Fruit fly (Drosophila melanogaster) whole organism, embryonic: ENCODE data around the gene CG4914.
A peak's percentile ranks its signal among the peaks of the same experiment; 100 is the strongest.

Experiments
- Bdp1 ChIP-seq: fragments of 200-800 bp; sonication (Bioruptor generic); optimal IDR thresholded peaks from 3 replicates; lab custom pipeline; 2016; ENCODE audit warnings: missing biosample characterization, missing genetic modification characterization
- CG10321 ChIP-seq: fragments of 200-800 bp; sonication (Bioruptor generic); IDR thresholded peaks from 2 replicates; pipeline ENCODE4 v1.3.6; 2022; ENCODE audit warnings: missing biosample characterization, missing genetic modification characterization
- CG10462 ChIP-seq: fragments of 200-800 bp; sonication (Bioruptor generic); optimal IDR thresholded peaks from 2 replicates; lab custom pipeline; 2016; ENCODE audit warnings: missing biosample characterization, missing genetic modification characterization
- CG10543 ChIP-seq: fragments of 200-800 bp; sonication (Bioruptor generic); optimal IDR thresholded peaks from 3 replicates; lab custom pipeline; 2017; ENCODE audit warnings: missing biosample characterization, mild to moderate bottlenecking, missing genetic modification characterization, moderate library complexity
- CG11085 ChIP-seq: fragments of 200-800 bp; sonication (Bioruptor generic); IDR thresholded peaks from 2 replicates; pipeline ENCODE4 v1.3.6; 2022; ENCODE audit warnings: missing biosample characterization, missing genetic modification characterization
- CG11723 ChIP-seq: fragments of 200-800 bp; sonication (Bioruptor generic); optimal IDR thresholded peaks from 2 replicates; lab custom pipeline; 2017; ENCODE audit warnings: missing biosample characterization, mild to moderate bottlenecking, missing genetic modification characterization
- CG14014 ChIP-seq: fragments of 200-800 bp; sonication (Bioruptor generic); IDR thresholded peaks from 2 replicates; pipeline ENCODE4 v1.3.6; 2022; ENCODE audit warnings: missing biosample characterization, missing genetic modification characterization
- CG1647 ChIP-seq: fragments of 200-800 bp; sonication (Bioruptor generic); optimal IDR thresholded peaks from 3 replicates; lab custom pipeline; 2016; ENCODE audit warnings: missing biosample characterization, missing genetic modification characterization
- CG17568 ChIP-seq: fragments of 200-800 bp; sonication (Bioruptor generic); optimal IDR thresholded peaks from 2 replicates; lab custom pipeline; 2018; ENCODE audit warnings: missing biosample characterization, mild to moderate bottlenecking, missing genetic modification characterization, moderate library complexity
- CG17802 ChIP-seq: fragments of 200-800 bp; sonication (Bioruptor generic); optimal IDR thresholded peaks from 2 replicates; lab custom pipeline; 2018; ENCODE audit warnings: missing biosample characterization, mild to moderate bottlenecking, missing genetic modification characterization, moderate library complexity
- CG2875 ChIP-seq: fragments of 200-800 bp; sonication (Bioruptor generic); optimal IDR thresholded peaks from 2 replicates; lab custom pipeline; 2017; ENCODE audit warnings: missing biosample characterization, mild to moderate bottlenecking, missing genetic modification characterization, missing genetic modification reagents
- CG31388 ChIP-seq: fragments of 200-800 bp; sonication (Bioruptor generic); optimal IDR thresholded peaks from 2 replicates; lab custom pipeline; 2016; ENCODE audit warnings: missing biosample characterization, missing genetic modification characterization
- CG34224 ChIP-seq: fragments of 200-800 bp; sonication (Bioruptor generic); IDR thresholded peaks from 3 replicates; pipeline ENCODE4 v1.3.6; 2022; ENCODE audit warnings: missing biosample characterization, missing genetic modification characterization; ENCODE audit not compliant: partially characterized antibody
- CG3847 ChIP-seq: fragments of 200-800 bp; sonication (Bioruptor generic); IDR thresholded peaks from 2 replicates; pipeline ENCODE4 v1.3.6; 2022; ENCODE audit warnings: missing biosample characterization, missing genetic modification characterization
- CG42726 ChIP-seq: fragments of 200-800 bp; sonication (Bioruptor generic); IDR thresholded peaks from 2 replicates; pipeline ENCODE4 v1.3.6; 2022; ENCODE audit warnings: missing biosample characterization, missing genetic modification characterization; ENCODE audit not compliant: partially characterized antibody
- CG4707 ChIP-seq: fragments of 200-800 bp; sonication (Bioruptor generic); optimal IDR thresholded peaks from 2 replicates; lab custom pipeline; 2018; ENCODE audit warnings: missing biosample characterization, mild to moderate bottlenecking, missing genetic modification characterization, moderate library complexity
- CG6254 ChIP-seq: fragments of 200-800 bp; sonication (Bioruptor generic); optimal IDR thresholded peaks from 3 replicates; lab custom pipeline; 2017; ENCODE audit warnings: mild to moderate bottlenecking, missing biosample characterization, missing genetic modification reagents, missing genetic modification characterization
- CG7357 ChIP-seq: fragments of 200-800 bp; sonication (Bioruptor generic); IDR thresholded peaks from 3 replicates; pipeline ENCODE4 v1.3.6; 2022; ENCODE audit warnings: missing biosample characterization, missing genetic modification characterization
- CG8281 ChIP-seq: fragments of 200-800 bp; sonication (Bioruptor generic); optimal IDR thresholded peaks from 2 replicates; lab custom pipeline; 2018; ENCODE audit warnings: missing biosample characterization, mild to moderate bottlenecking, missing genetic modification characterization, moderate library complexity
- CG8944 ChIP-seq: fragments of 200-800 bp; sonication (Bioruptor generic); optimal IDR thresholded peaks from 3 replicates; lab custom pipeline; 2016; ENCODE audit warnings: missing biosample characterization, missing genetic modification characterization
- CG9876 ChIP-seq: fragments of 200-800 bp; sonication (Bioruptor generic); optimal IDR thresholded peaks from 2 replicates; lab custom pipeline; 2016; ENCODE audit warnings: missing biosample characterization, missing genetic modification characterization
- Camta ChIP-seq: fragments of 200-800 bp; sonication (Bioruptor generic); optimal IDR thresholded peaks from 2 replicates; lab custom pipeline; 2016; ENCODE audit warnings: missing biosample characterization, missing genetic modification characterization
- E2f1 ChIP-seq: fragments of 200-800 bp; sonication (Bioruptor generic); IDR thresholded peaks from 2 replicates; pipeline ENCODE4 v1.3.6; 2022; ENCODE audit warnings: missing biosample characterization, missing genetic modification characterization
- E2f2 ChIP-seq: fragments of 200-800 bp; sonication (Bioruptor generic); IDR thresholded peaks from 2 replicates; pipeline ENCODE4 v1.3.6; 2022; ENCODE audit warnings: missing biosample characterization, missing genetic modification characterization
- Elba2 ChIP-seq: fragments of 200-800 bp; sonication (Bioruptor generic); optimal IDR thresholded peaks from 3 replicates; lab custom pipeline; 2016; ENCODE audit warnings: missing biosample characterization, missing genetic modification characterization
- Ets97D ChIP-seq: fragments of 200-800 bp; sonication (Bioruptor generic); optimal IDR thresholded peaks from 3 replicates; lab custom pipeline; 2016; ENCODE audit warnings: missing biosample characterization, missing genetic modification characterization
- Gsc ChIP-seq: fragments of 200-800 bp; sonication (Bioruptor generic); IDR thresholded peaks from 2 replicates; pipeline ENCODE4 v1.3.6; 2022; ENCODE audit warnings: missing biosample characterization, missing genetic modification characterization
- HLH4C ChIP-seq: fragments of 200-800 bp; sonication (Bioruptor generic); IDR thresholded peaks from 3 replicates; pipeline ENCODE4 v1.3.6; 2022; ENCODE audit warnings: missing biosample characterization, missing genetic modification characterization; ENCODE audit not compliant: partially characterized antibody
- Hand ChIP-seq: fragments of 200-800 bp; sonication (Bioruptor generic); optimal IDR thresholded peaks from 2 replicates; lab custom pipeline; 2017; ENCODE audit warnings: mild to moderate bottlenecking, missing biosample characterization, missing genetic modification reagents, missing genetic modification characterization
- Hmr ChIP-seq: fragments of 200-800 bp; sonication (Bioruptor generic); optimal IDR thresholded peaks from 3 replicates; lab custom pipeline; 2017; ENCODE audit warnings: mild to moderate bottlenecking, missing biosample characterization, missing genetic modification reagents, missing genetic modification characterization
- Hr39 ChIP-seq: fragments of >200 bp; optimal IDR thresholded peaks from 2 replicates; lab custom pipeline; 2017
- Lhr ChIP-seq: fragments of 200-800 bp; sonication (Bioruptor generic); optimal IDR thresholded peaks from 3 replicates; lab custom pipeline; 2017; ENCODE audit warnings: mild to moderate bottlenecking, missing biosample characterization, missing genetic modification reagents, missing genetic modification characterization
- NFAT ChIP-seq: fragments of 200-800 bp; sonication (Bioruptor generic); IDR thresholded peaks from 2 replicates; pipeline ENCODE4 v1.3.6; 2022; ENCODE audit warnings: missing biosample characterization, missing genetic modification characterization
- Neu2 ChIP-seq: fragments of 200-800 bp; sonication (Bioruptor generic); optimal IDR thresholded peaks from 3 replicates; lab custom pipeline; 2016; ENCODE audit warnings: missing biosample characterization, missing genetic modification characterization, borderline replicate concordance
- Sox100B ChIP-seq: fragments of 200-800 bp; sonication (Bioruptor generic); optimal IDR thresholded peaks from 3 replicates; lab custom pipeline; 2018; ENCODE audit warnings: missing biosample characterization, mild to moderate bottlenecking, missing genetic modification characterization
- aop ChIP-seq: fragments of 200-800 bp; sonication (Bioruptor generic); IDR thresholded peaks from 2 replicates; pipeline ENCODE4 v1.3.6; 2022; ENCODE audit warnings: missing biosample characterization, missing genetic modification characterization
- az2 ChIP-seq: fragments of 200-800 bp; sonication (Bioruptor generic); optimal IDR thresholded peaks from 3 replicates; lab custom pipeline; 2016; ENCODE audit warnings: missing biosample characterization, missing genetic modification characterization
- ci ChIP-seq: fragments of 200-800 bp; sonication (Bioruptor generic); IDR thresholded peaks from 3 replicates; pipeline ENCODE4 v1.3.6; 2022; ENCODE audit warnings: missing biosample characterization, missing genetic modification characterization
- dpn ChIP-seq, 2 experiments: fragments of 200-800 bp; sonication (Bioruptor generic); optimal IDR thresholded peaks; 3 replicates each; lab custom pipeline; 2016; ENCODE audit warnings: missing biosample characterization in 2 of 2, missing genetic modification characterization in 2 of 2
- gem ChIP-seq: fragments of 200-800 bp; sonication (Bioruptor generic); optimal IDR thresholded peaks from 2 replicates; lab custom pipeline; 2019; ENCODE audit warnings: missing biosample characterization, mild to moderate bottlenecking, missing genetic modification characterization, moderate library complexity
- gsb ChIP-seq: fragments of 200-800 bp; sonication (Bioruptor generic); IDR thresholded peaks from 2 replicates; pipeline ENCODE4 v1.3.6; 2022; ENCODE audit warnings: missing biosample characterization, missing genetic modification characterization
- gsb-n ChIP-seq: fragments of 200-800 bp; sonication (Bioruptor generic); optimal IDR thresholded peaks from 3 replicates; lab custom pipeline; 2018; ENCODE audit warnings: missing biosample characterization, mild to moderate bottlenecking, missing genetic modification characterization
- ind ChIP-seq: fragments of 200-800 bp; sonication (Bioruptor generic); optimal IDR thresholded peaks from 3 replicates; lab custom pipeline; 2016; ENCODE audit warnings: missing biosample characterization, missing genetic modification characterization
- kay ChIP-seq: fragments of 200-800 bp; sonication (Bioruptor generic); optimal IDR thresholded peaks from 2 replicates; lab custom pipeline; 2016; ENCODE audit warnings: missing biosample characterization, missing genetic modification characterization
- lmd ChIP-seq: fragments of 200-800 bp; sonication (Bioruptor generic); IDR thresholded peaks from 2 replicates; pipeline ENCODE4 v1.3.6; 2022; ENCODE audit warnings: missing biosample characterization, missing genetic modification characterization
- lola ChIP-seq, 3 experiments: fragments of >200 bp in 2 of 3; fragments of 200-800 bp in 1 of 3; sonication (Bioruptor generic) in 1 of 3; optimal IDR thresholded peaks; 2 replicates each; lab custom pipeline; 2017 to 2019; ENCODE audit warnings: missing biosample characterization in 3 of 3, missing genetic modification characterization in 3 of 3, mild to moderate bottlenecking in 1 of 3, moderate library complexity in 1 of 3
- nmo ChIP-seq: fragments of 200-800 bp; sonication (Bioruptor generic); optimal IDR thresholded peaks from 2 replicates; lab custom pipeline; 2018; ENCODE audit warnings: missing biosample characterization, mild to moderate bottlenecking, missing genetic modification characterization, moderate library complexity
- pho ChIP-seq: fragments of 200-800 bp; sonication (Bioruptor generic); optimal IDR thresholded peaks from 2 replicates; lab custom pipeline; 2016; ENCODE audit warnings: missing biosample characterization, missing genetic modification characterization
- row ChIP-seq: fragments of 200-800 bp; sonication (Bioruptor generic); IDR thresholded peaks from 3 replicates; pipeline ENCODE4 v1.3.6; 2022; ENCODE audit warnings: missing biosample characterization, missing genetic modification characterization
- so ChIP-seq: fragments of 200-800 bp; sonication (Bioruptor generic); IDR thresholded peaks from 3 replicates; pipeline ENCODE4 v1.3.6; 2022; ENCODE audit warnings: missing biosample characterization, missing genetic modification characterization
- tx ChIP-seq: fragments of 200-800 bp; sonication (Bioruptor generic); optimal IDR thresholded peaks from 2 replicates; lab custom pipeline; 2016; ENCODE audit warnings: missing biosample characterization, missing genetic modification characterization

The CG4914 gene

dm6 chr3L:14708053-14708452 is 30.1 kb upstream of the CG4914 start (continued):
- no peak for TF ChIP-seq Lhr (GFP tag; lab: Kevin White, UChicago)
- TF ChIP-seq CG2875 (GFP tag; lab: Kevin White, UChicago) = peak; percentile 1
- TF ChIP-seq lmd (GFP tag; lab: Robert Waterston, UW) = no peak
- no peak for TF ChIP-seq CG34224
- no peak for TF ChIP-seq lola (GFP tag; optimal IDR thresholded peaks at IDR 0.05; lab: Kevin White, UChicago)
- peak; percentile 67; the same call in 1 of the 2 replicates for TF ChIP-seq CG10321
- TF ChIP-seq tx (GFP tag; lab: Kevin White, UChicago) = no peak
- TF ChIP-seq Ets97D (GFP tag; lab: Kevin White, UChicago) = peak; percentile 1
- TF ChIP-seq CG7357 (GFP tag; lab: Robert Waterston, UW) = no peak
- TF ChIP-seq gsb (GFP tag; lab: Robert Waterston, UW) = no peak
- no peak for TF ChIP-seq CG4707 (GFP tag; lab: Kevin White, UChicago)
- no peak for TF ChIP-seq Gsc
- TF ChIP-seq gem = peak; percentile 54
- TF ChIP-seq E2f2 (GFP tag; lab: Robert Waterston, UW) = peak; percentile 23; the same call in 1 of the 2 replicates
- peak; percentile 58; the same call in 1 of the 3 replicates for TF ChIP-seq so (GFP tag; lab: Robert Waterston, UW)
- no peak for TF ChIP-seq Neu2 (GFP tag; lab: Kevin White, UChicago)
- TF ChIP-seq CG31388 = no peak
- no peak for TF ChIP-seq E2f1 (GFP tag; lab: Robert Waterston, UW)
- no peak for TF ChIP-seq Bdp1
- TF ChIP-seq CG8944 (GFP tag; lab: Kevin White, UChicago) = no peak
- no peak for TF ChIP-seq az2 (GFP tag; lab: Kevin White, UChicago)
- 0 out of 3 replicates have a peak, but pooled peaks have one; percentile 43 for TF ChIP-seq ci (GFP tag; lab: Robert Waterston, UW)
- TF ChIP-seq HLH4C (GFP tag; lab: Robert Waterston, UW) = no peak
- TF ChIP-seq dpn (GFP tag; optimal IDR thresholded peaks at IDR 0.05; lab: Kevin White, UChicago) = peak in 1 of 2 experiments; percentile 38
- no peak for TF ChIP-seq CG6254
- TF ChIP-seq Hmr (GFP tag; lab: Kevin White, UChicago) = peak; percentile 69
- TF ChIP-seq CG11085 (GFP tag; lab: Robert Waterston, UW) = peak; percentile 37; the same call in 1 of the 2 replicates
- peak; percentile 33 for TF ChIP-seq kay (GFP tag; lab: Kevin White, UChicago)
- TF ChIP-seq CG9876 (GFP tag; lab: Kevin White, UChicago) = peak; percentile 40
- TF ChIP-seq Hr39 (lab: Kevin White, UChicago) = no peak
- TF ChIP-seq CG17802 (tag; lab: Kevin White, UChicago) = no peak
- peak; percentile 46 for TF ChIP-seq pho (GFP tag; lab: Kevin White, UChicago)
- no peak for TF ChIP-seq CG3847 (GFP tag; lab: Robert Waterston, UW)
- TF ChIP-seq CG1647 (GFP tag; lab: Kevin White, UChicago) = peak; percentile 53
- peak; percentile 3 for TF ChIP-seq CG10462 (GFP tag; lab: Kevin White, UChicago)
- no peak for TF ChIP-seq aop (GFP tag; lab: Robert Waterston, UW)
- TF ChIP-seq gsb-n (tag; lab: Kevin White, UChicago) = no peak
- TF ChIP-seq CG17568 (GFP tag; lab: Kevin White, UChicago) = peak; percentile 59
- no peak for TF ChIP-seq row (GFP tag; lab: Robert Waterston, UW)
- no peak for TF ChIP-seq nmo (GFP tag; lab: Kevin White, UChicago)
- TF ChIP-seq Camta (GFP tag; lab: Kevin White, UChicago) = peak; percentile 53
- no peak for TF ChIP-seq Sox100B (GFP tag; lab: Kevin White, UChicago)
- TF ChIP-seq CG14014 (GFP tag; lab: Robert Waterston, UW) = peak; percentile 76; the same call in 1 of the 2 replicates
- TF ChIP-seq ind (GFP tag; lab: Kevin White, UChicago) = no peak
- TF ChIP-seq CG42726 (GFP tag; lab: Robert Waterston, UW) = no peak
- TF ChIP-seq NFAT = no peak
- TF ChIP-seq Elba2 (GFP tag; lab: Kevin White, UChicago) = no peak
- no peak for TF ChIP-seq Hand (GFP tag; lab: Kevin White, UChicago)
- no peak for TF ChIP-seq CG11723
- peak; percentile 24 for TF ChIP-seq CG10543 (GFP tag; lab: Kevin White, UChicago)
- peak; percentile 37 for TF ChIP-seq CG8281 (tag; lab: Kevin White, UChicago)
